Fruit fly (Drosophila melanogaster) whole organism, pupa: ENCODE measurements around the gene Sfp26Ac.

Source experiments
- CG13204 ChIP-seq: fragments of 200-800 bp; sonication (Bioruptor generic); optimal IDR thresholded peaks from 2 replicates; lab custom pipeline; 2018; ENCODE audit warnings: missing biosample characterization, mild to moderate bottlenecking, missing genetic modification characterization, moderate library complexity
- CG15710 ChIP-seq: fragments of 200-800 bp; sonication (Bioruptor generic); optimal IDR thresholded peaks from 2 replicates; lab custom pipeline; 2018; ENCODE audit warnings: missing biosample characterization, mild to moderate bottlenecking, missing genetic modification characterization, moderate library complexity
- CG4496 ChIP-seq: fragments of 200-800 bp; sonication (Bioruptor generic); IDR thresholded peaks from 3 replicates; pipeline ENCODE4 v1.3.6; 2022; ENCODE audit warnings: missing biosample characterization, missing genetic modification characterization
- CG8159 ChIP-seq: fragments of 200-800 bp; sonication (Bioruptor generic); optimal IDR thresholded peaks from 3 replicates; lab custom pipeline; 2018; ENCODE audit warnings: missing biosample characterization, mild to moderate bottlenecking, missing genetic modification characterization, moderate library complexity
- CG8301 ChIP-seq: fragments of 200-800 bp; sonication (Bioruptor generic); optimal IDR thresholded peaks from 2 replicates; lab custom pipeline; 2018; ENCODE audit warnings: missing biosample characterization, mild to moderate bottlenecking, missing genetic modification characterization
- CG9948 ChIP-seq: fragments of 200-800 bp; sonication (Bioruptor generic); optimal IDR thresholded peaks from 2 replicates; lab custom pipeline; 2018; ENCODE audit warnings: missing biosample characterization, mild to moderate bottlenecking, missing genetic modification characterization, moderate library complexity
- EcR ChIP-seq: fragments of 200-800 bp; sonication (Bioruptor generic); optimal IDR thresholded peaks from 3 replicates; lab custom pipeline; 2019; ENCODE audit warnings: missing biosample characterization, missing genetic modification characterization, mild to moderate bottlenecking, moderate library complexity, missing genetic modification reagents
- gl ChIP-seq: fragments of 200-800 bp; sonication (Bioruptor generic); optimal IDR thresholded peaks from 2 replicates; lab custom pipeline; 2018; ENCODE audit warnings: missing biosample characterization, mild to moderate bottlenecking, missing genetic modification characterization
- rn ChIP-seq: fragments of 200-800 bp; sonication (Bioruptor generic); IDR thresholded peaks from 2 replicates; pipeline ENCODE4 v1.3.6; 2022; ENCODE audit warnings: missing biosample characterization, missing genetic modification characterization

DNA sequence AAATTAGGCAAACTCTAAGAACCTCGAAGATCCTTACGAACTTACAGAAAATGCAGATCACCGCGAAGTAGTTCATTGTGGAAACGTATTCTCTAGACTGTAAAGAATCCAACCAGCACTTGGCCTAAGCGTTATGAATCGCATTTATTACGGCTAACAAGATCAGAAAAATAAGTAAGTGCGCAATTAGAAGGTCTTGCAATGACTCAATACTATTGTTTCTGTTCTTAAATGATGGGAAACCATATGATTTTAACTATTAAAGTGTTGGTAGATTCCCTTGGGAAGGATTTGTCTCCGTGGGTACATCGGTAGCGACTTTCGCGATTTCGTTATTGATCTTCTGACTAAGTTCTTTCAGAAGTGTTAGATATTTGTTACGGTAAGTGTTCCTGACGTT lies 8.2 kb upstream of the Sfp26Ac start, which contains the start of gene Acp26Ab:
- TF ChIP-seq rn (GFP tag; lab: Robert Waterston, UW) (no peak), CG9948 (no peak), EcR (GFP tag; lab: Kevin White, UChicago) (no peak), CG4496 (no peak), CG8301 (no peak), CG8159 (tag; lab: Kevin White, UChicago) (no peak), gl (tag; lab: Kevin White, UChicago) (no peak), CG13204 (GFP tag; lab: Kevin White, UChicago) (no peak), CG15710 (tag; lab: Kevin White, UChicago) (no peak)
